Worm (Caenorhabditis elegans) whole organism, mixed stage, embryonic: ENCODE data around the gene nuo-4.

Source experiments
- M03D4.4 ChIP-seq: sonication (generic microtip); optimal IDR thresholded peaks from 2 replicates; lab custom pipeline; 2017; ENCODE audit warnings: mild to moderate bottlenecking, missing genetic modification characterization, missing compliant biosample characterization
- blmp-1 ChIP-seq: fragments of 150-350 bp; optimal IDR thresholded peaks from 2 replicates; lab custom pipeline; 2014; ENCODE audit warnings: missing biosample characterization, missing genetic modification characterization
- ceh-39 ChIP-seq: fragments of 150-350 bp; optimal IDR thresholded peaks from 2 replicates; lab custom pipeline; 2014; ENCODE audit warnings: missing biosample characterization, missing genetic modification characterization
- ces-1 ChIP-seq: fragments of 150-350 bp; optimal IDR thresholded peaks from 2 replicates; lab custom pipeline; 2014; ENCODE audit warnings: missing biosample characterization, missing genetic modification reagents, missing genetic modification characterization
- cnd-1 ChIP-seq: fragments of 200-800 bp; sonication (Bioruptor generic); optimal IDR thresholded peaks from 2 replicates; lab custom pipeline; 2018; ENCODE audit warnings: mild to moderate bottlenecking, missing genetic modification characterization, missing compliant biosample characterization
- elt-3 ChIP-seq: fragments of 150-350 bp; optimal IDR thresholded peaks from 2 replicates; lab custom pipeline; 2014; ENCODE audit warnings: missing biosample characterization, missing genetic modification characterization
- lin-13 ChIP-seq: fragments of 150-350 bp; optimal IDR thresholded peaks from 2 replicates; lab custom pipeline; 2014; ENCODE audit warnings: missing biosample characterization, missing genetic modification characterization
- mls-2 ChIP-seq: sonication (generic microtip); optimal IDR thresholded peaks from 2 replicates; lab custom pipeline; 2016; ENCODE audit warnings: mild to moderate bottlenecking, missing genetic modification characterization, moderate library complexity, missing compliant biosample characterization
- tbx-8 ChIP-seq: fragments of 200-800 bp; sonication (Bioruptor generic); optimal IDR thresholded peaks from 2 replicates; lab custom pipeline; 2018; ENCODE audit warnings: mild to moderate bottlenecking, missing genetic modification characterization, moderate library complexity, missing compliant biosample characterization
- zip-8 ChIP-seq: fragments of 150-350 bp; optimal IDR thresholded peaks from 2 replicates; lab custom pipeline; 2014; ENCODE audit warnings: missing biosample characterization, missing genetic modification characterization

nuo-4 gene

ce11 chrIII:7107965-7108364 is 50.6 kb downstream of the nuo-4 start, which contains the start of gene odd-1:
odd-1 (plus strand) TSS chrIII:7108313.
- no peak for TF ChIP-seq zip-8
- TF ChIP-seq, all 35 proteins: peak for 0

ce11 chrIII:7106854-7107253 is 51.8 kb downstream of the nuo-4 start:
- no peak for TF ChIP-seq tbx-8 (GFP tag; lab: Kevin White, UChicago)
- no peak for TF ChIP-seq ces-1 (GFP tag; lab: Kevin White, UChicago)
- no peak for TF ChIP-seq cnd-1 (tag; lab: Kevin White, UChicago)
- TF ChIP-seq ceh-39 (tag; lab: Kevin White, UChicago): no peak
- TF ChIP-seq mls-2 (tag; lab: Kevin White, UChicago): no peak
- no peak for TF ChIP-seq blmp-1 (tag; lab: Kevin White, UChicago)
- no peak for TF ChIP-seq zip-8
- no peak for TF ChIP-seq lin-13
- TF ChIP-seq M03D4.4 (tag; lab: Kevin White, UChicago): no peak
- no peak for TF ChIP-seq elt-3 (tag; lab: Kevin White, UChicago)
